Worm (Caenorhabditis elegans) whole organism, L3 larva: ENCODE data around the gene ZC132.11.
"Not testable (repeated sequence)": the region's sequence is repeated elsewhere in the genome, so short reads cannot be mapped to it uniquely, and the experiment has no call there.

Source experiments
- R02D3.7 ChIP-seq: fragments of 150-350 bp; optimal IDR thresholded peaks from 2 replicates; lab custom pipeline; 2014; ENCODE audit warnings: missing biosample characterization, missing genetic modification characterization
- aly-2 ChIP-seq: fragments of 150-350 bp; optimal IDR thresholded peaks from 2 replicates; lab custom pipeline; 2014; ENCODE audit warnings: missing biosample characterization, missing genetic modification characterization
- ama-1 ChIP-seq: fragments of 150-350 bp; optimal IDR thresholded peaks from 2 replicates; lab custom pipeline; 2018
- ceh-28 ChIP-seq: fragments of 150-350 bp; optimal IDR thresholded peaks from 2 replicates; lab custom pipeline; 2014; ENCODE audit warnings: missing biosample characterization, missing genetic modification reagents, missing genetic modification characterization
- egl-5 ChIP-seq: fragments of 150-350 bp; optimal IDR thresholded peaks from 2 replicates; lab custom pipeline; 2017; ENCODE audit warnings: missing biosample characterization, missing genetic modification reagents, missing genetic modification characterization, inconsistent platforms
- elt-1 ChIP-seq: fragments of 150-350 bp; optimal IDR thresholded peaks from 2 replicates; lab custom pipeline; 2014; ENCODE audit warnings: missing biosample characterization, missing genetic modification characterization
- elt-2 ChIP-seq: sonication (generic microtip); optimal IDR thresholded peaks from 2 replicates; lab custom pipeline; 2016; ENCODE audit warnings: missing genetic modification reagents, mild to moderate bottlenecking, missing genetic modification characterization, missing compliant biosample characterization
- elt-3 ChIP-seq, 3 experiments: fragments of 150-350 bp in 1 of 3; sonication (generic microtip) in 2 of 3; optimal IDR thresholded peaks; 2 replicates in 2 of 3; 4 replicates in 1 of 3; lab custom pipeline; 2014 to 2017; ENCODE audit warnings: missing biosample characterization in 3 of 3, missing genetic modification characterization in 3 of 3
- fkh-10 ChIP-seq: sonication (generic microtip); optimal IDR thresholded peaks from 2 replicates; lab custom pipeline; 2017; ENCODE audit warnings: missing biosample characterization, missing genetic modification reagents, missing genetic modification characterization
- fos-1 ChIP-seq: fragments of 150-350 bp; optimal IDR thresholded peaks from 2 replicates; lab custom pipeline; 2014; ENCODE audit warnings: missing biosample characterization, missing genetic modification characterization
- hmg-11 ChIP-seq: sonication (generic microtip); optimal IDR thresholded peaks from 2 replicates; lab custom pipeline; 2016; ENCODE audit warnings: missing genetic modification characterization, missing compliant biosample characterization
- jun-1 ChIP-seq: fragments of 150-350 bp; optimal IDR thresholded peaks from 2 replicates; lab custom pipeline; 2014; ENCODE audit warnings: missing biosample characterization, missing genetic modification reagents, missing genetic modification characterization
- lin-15B ChIP-seq: fragments of 150-350 bp; optimal IDR thresholded peaks from 2 replicates; lab custom pipeline; 2014; ENCODE audit warnings: missing biosample characterization, missing genetic modification characterization
- lin-39 ChIP-seq: fragments of 150-350 bp; optimal IDR thresholded peaks from 2 replicates; lab custom pipeline; 2018; ENCODE audit warnings: missing biosample characterization, missing genetic modification reagents, missing genetic modification characterization
- lsy-12 ChIP-seq: sonication (generic microtip); optimal IDR thresholded peaks from 2 replicates; lab custom pipeline; 2016; ENCODE audit warnings: mild to moderate bottlenecking, missing genetic modification characterization, missing compliant biosample characterization
- mml-1 ChIP-seq: fragments of 150-350 bp; sonication (generic microtip); optimal IDR thresholded peaks from 3 replicates; lab custom pipeline; 2014; ENCODE audit warnings: missing biosample characterization, missing genetic modification characterization
- nhr-12 ChIP-seq: fragments of 150-350 bp; optimal IDR thresholded peaks from 2 replicates; lab custom pipeline; 2014; ENCODE audit warnings: missing biosample characterization, missing genetic modification characterization
- nhr-23 ChIP-seq: fragments of 150-350 bp; optimal IDR thresholded peaks from 2 replicates; lab custom pipeline; 2014; ENCODE audit warnings: missing biosample characterization, missing genetic modification reagents, missing genetic modification characterization
- nhr-237 ChIP-seq: fragments of 150-350 bp; optimal IDR thresholded peaks from 2 replicates; lab custom pipeline; 2014; ENCODE audit warnings: missing biosample characterization, missing genetic modification characterization
- nhr-25 ChIP-seq: sonication (generic microtip); optimal IDR thresholded peaks from 2 replicates; lab custom pipeline; 2017; ENCODE audit warnings: missing biosample characterization, missing genetic modification characterization
- nhr-28 ChIP-seq: fragments of 150-350 bp; optimal IDR thresholded peaks from 2 replicates; lab custom pipeline; 2014; ENCODE audit warnings: missing biosample characterization, missing genetic modification characterization
- nhr-76 ChIP-seq: fragments of 150-350 bp; sonication (generic microtip); optimal IDR thresholded peaks from 5 replicates; lab custom pipeline; 2014; ENCODE audit warnings: missing biosample characterization, missing genetic modification characterization
- nhr-77 ChIP-seq: fragments of 150-350 bp; optimal IDR thresholded peaks from 2 replicates; lab custom pipeline; 2014; ENCODE audit warnings: missing biosample characterization, missing genetic modification characterization
- pha-4 ChIP-seq: fragments of 150-350 bp; optimal IDR thresholded peaks from 2 replicates; lab custom pipeline; 2014; ENCODE audit warnings: missing biosample characterization, missing genetic modification reagents, missing genetic modification characterization
- skn-1 ChIP-seq: fragments of 150-350 bp; optimal IDR thresholded peaks from 2 replicates; lab custom pipeline; 2014; ENCODE audit warnings: missing biosample characterization, missing genetic modification characterization
- unc-39 ChIP-seq: sonication (generic microtip); optimal IDR thresholded peaks from 4 replicates; lab custom pipeline; 2017; ENCODE audit warnings: missing biosample characterization, missing genetic modification characterization
- zag-1 ChIP-seq: fragments of 150-350 bp; optimal IDR thresholded peaks from 2 replicates; lab custom pipeline; 2014; ENCODE audit warnings: missing biosample characterization, missing genetic modification characterization

ZC132.11 gene

DNA sequence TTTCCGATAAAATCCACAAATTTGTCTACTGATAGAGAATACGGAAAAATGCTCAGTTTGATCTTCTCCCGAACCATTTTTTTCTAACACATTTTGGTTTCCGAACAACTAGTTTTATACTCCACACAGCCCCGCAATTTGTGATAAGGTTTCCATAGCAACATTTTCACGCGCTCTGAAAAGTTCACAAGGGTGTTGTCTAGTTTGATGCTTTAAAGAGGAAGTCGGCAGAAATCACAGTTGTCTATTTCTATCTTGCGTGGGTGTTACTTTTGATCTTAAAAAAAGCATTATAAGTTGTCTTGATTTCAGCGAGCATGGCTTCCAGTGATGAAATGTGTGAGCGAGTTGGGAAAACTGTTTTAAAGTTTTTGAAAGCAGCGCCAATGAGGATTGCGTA is 1.3 kb upstream of the ZC132.11 start, which contains the start of gene ZC132.3:
Gene ZC132.3, minus strand, starts transcription at position 101 of the 400 bp plus-strand sequence.
- TF ChIP-seq nhr-237 (no peak), nhr-28 (tag; lab: Kevin White, UChicago) (no peak), unc-39 (no peak), elt-1 (tag; lab: Kevin White, UChicago) (no peak), hmg-11 (tag; lab: Kevin White, UChicago) (no peak), nhr-23 (tag; lab: Kevin White, UChicago) (no peak)
- TF ChIP-seq, all 47 proteins: peak for 0

DNA sequence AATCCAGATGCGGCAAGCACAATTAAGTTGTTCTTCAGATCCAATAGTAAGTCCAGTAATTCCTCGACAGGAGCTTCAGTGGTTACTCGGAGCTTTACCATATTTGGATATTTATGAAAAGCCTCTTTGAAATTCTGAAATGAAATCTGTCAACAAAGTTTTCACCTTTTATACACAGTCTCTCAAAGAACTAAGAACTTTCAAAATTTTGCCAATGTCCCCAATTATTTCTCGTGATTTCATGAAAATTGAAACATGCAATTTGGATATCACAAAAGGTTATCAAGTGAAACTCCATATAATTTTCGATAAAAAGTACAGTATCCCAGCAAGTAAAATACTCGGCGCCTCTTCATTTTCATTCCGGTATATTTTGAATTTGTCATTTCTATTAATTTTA is 2.6 kb downstream of the ZC132.11 start, which contains the start of gene F47D2.11:
Gene F47D2.11, minus strand, starts transcription at position 101 of the 400 bp plus-strand sequence.
- TF ChIP-seq fkh-10: no peak
- TF ChIP-seq pha-4 (tag; lab: Kevin White, UChicago): no peak
- no peak for TF ChIP-seq unc-39
- no peak for TF ChIP-seq R02D3.7 (tag; lab: Kevin White, UChicago)
- TF ChIP-seq jun-1: no peak
- no peak for TF ChIP-seq nhr-77 (tag; lab: Kevin White, UChicago)
- no peak for TF ChIP-seq lin-39 (tag; lab: Kevin White, UChicago)
- TF ChIP-seq ceh-28 (tag; lab: Kevin White, UChicago): no peak
- no peak for TF ChIP-seq egl-5 (tag; lab: Kevin White, UChicago)

DNA sequence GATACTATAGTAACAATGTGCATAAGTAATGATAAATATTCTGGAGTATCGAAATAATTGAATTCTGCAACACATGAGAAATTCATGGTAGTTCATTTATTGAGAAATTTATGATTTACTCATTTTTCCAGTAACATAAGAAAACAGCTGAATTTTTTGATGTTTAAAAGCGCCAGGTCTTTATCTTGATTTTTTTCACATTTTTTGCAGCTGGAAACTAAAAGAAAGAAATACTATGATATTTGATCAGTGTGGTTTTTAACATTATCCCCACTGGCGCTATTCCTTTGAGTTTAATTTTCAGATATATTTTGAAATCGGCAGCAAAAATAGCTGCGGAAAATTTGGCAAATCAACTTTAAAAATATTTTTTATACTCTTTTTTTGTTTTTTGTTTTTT is 5.1 kb downstream of the ZC132.11 start, which contains the start of gene srh-194:
Gene srh-194, minus strand, starts transcription at position 101 of the 400 bp plus-strand sequence.
- not testable (repeated sequence) for TF ChIP-seq elt-2 (tag; lab: Kevin White, UChicago); zag-1 (tag; lab: Kevin White, UChicago); ama-1 (lab: Kevin White, UChicago)

DNA sequence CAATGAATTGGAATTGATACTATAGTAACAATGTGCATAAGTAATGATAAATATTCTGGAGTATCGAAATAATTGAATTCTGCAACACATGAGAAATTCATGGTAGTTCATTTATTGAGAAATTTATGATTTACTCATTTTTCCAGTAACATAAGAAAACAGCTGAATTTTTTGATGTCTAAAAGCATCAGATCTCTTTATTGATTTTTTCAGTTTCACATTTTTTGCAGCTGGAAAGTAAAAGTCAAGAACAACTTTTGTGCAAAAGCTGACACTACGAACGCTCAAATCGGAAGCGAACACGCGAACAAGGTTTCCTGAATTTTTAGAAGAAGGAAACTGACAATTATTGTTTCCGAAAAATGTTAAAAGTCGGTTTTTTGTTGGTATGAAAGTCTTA is 8.4 kb downstream of the ZC132.11 start, which contains the start of gene srh-193:
Gene srh-193, minus strand, starts transcription at position 101 of the 400 bp plus-strand sequence.
- TF ChIP-seq fkh-10; nhr-28 (tag; lab: Kevin White, UChicago); elt-3 (tag; optimal IDR thresholded peaks at IDR 0.05; lab: Kevin White, UChicago): not testable (repeated sequence)

DNA sequence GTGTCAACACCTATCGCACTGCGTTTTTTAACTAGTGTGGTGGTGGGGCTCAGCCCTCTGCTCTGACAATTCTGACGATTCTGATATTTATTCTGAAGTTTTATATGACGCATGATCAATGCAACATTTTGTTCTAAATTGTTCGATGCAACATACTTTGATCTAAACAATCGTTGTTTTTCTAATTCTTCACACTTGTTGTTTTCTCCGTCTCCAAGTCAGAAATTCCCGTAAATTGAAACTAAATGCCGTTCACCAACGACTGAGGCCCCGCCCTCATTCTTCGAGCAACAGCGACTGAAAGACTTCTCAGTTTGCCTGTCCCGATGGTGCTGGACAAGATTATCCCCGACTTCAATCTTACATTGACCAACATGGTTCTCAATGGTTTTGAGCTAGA is 13.7 kb downstream of the ZC132.11 start, which contains the start of gene srt-19:
Gene srt-19, plus strand, starts transcription at position 301 of the 400 bp plus-strand sequence.
- not testable (repeated sequence) for TF ChIP-seq nhr-12; elt-1 (tag; lab: Kevin White, UChicago); ceh-28 (tag; lab: Kevin White, UChicago)

DNA sequence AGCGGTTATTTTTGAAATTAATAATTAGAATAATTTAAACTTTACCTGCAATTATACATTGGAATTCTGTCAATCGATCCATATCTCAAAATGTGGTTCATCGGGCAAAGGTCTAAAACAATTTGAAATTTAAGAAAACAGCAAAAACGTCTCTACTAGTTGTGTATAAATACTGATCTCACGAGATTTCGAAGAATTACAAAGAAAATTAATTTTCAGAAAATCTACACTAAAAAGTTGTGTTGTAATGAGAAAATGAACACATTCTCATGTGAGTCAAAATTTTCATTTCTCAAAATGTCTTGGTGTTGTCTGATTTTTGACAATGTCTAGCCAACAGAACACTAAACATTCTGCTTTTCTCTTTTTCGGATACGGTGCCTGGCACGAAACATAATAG is 16.8 kb downstream of the ZC132.11 start, which contains the start of gene srt-37:
Gene srt-37, minus strand, starts transcription at position 101 of the 400 bp plus-strand sequence.
- TF ChIP-seq R02D3.7 (tag; lab: Kevin White, UChicago); jun-1; nhr-76 (tag; lab: Kevin White, UChicago): not testable (repeated sequence)

DNA sequence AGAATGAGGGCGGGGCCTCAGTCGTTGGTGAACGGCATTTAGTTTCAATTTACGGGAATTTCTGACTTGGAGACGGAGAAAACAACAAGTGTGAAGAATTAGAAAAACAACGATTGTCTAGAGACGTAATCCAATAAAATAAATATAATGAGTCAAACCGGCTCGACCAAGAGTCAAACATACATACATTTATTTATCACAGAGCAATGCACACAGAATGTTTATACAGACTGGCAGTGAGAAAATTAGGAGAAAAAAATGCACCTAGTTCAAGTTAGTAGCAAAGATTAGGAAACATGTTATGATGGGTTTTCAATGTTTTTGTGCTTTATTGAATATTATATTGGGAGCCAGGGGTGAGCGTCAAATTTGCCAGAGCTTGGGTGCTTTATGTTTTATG is 19.7 kb downstream of the ZC132.11 start, which contains the start of gene srt-20:
Gene srt-20, minus strand, starts transcription at position 101 of the 400 bp plus-strand sequence.
- TF ChIP-seq lin-39 (tag; lab: Kevin White, UChicago); jun-1; mml-1: not testable (repeated sequence)
- TF ChIP-seq, all 47 proteins: peak for 0; not testable (repeated sequence) for 47

DNA sequence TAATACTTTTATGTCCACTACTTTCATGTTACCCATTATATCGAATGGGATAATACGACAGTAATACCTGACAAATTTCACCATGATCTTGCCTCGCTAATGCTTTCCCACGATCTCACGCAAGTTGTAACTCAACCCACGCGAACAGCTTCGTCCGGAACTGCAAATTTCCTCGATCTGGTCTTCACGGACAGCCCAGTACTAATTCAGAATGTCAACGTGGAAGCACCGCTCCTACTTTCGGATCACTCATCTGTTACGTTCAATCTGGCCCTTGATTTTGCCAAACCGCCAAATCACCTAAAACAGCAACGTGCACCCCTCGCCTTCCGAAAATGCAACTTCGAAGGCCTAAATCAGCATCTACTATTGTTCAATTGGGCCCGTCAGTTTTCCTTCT is 25.1 kb downstream of the ZC132.11 start:
- TF ChIP-seq skn-1 (tag; lab: Kevin White, UChicago) (no peak), lin-15B (tag; lab: Kevin White, UChicago) (no peak), nhr-25 (no peak), fos-1 (no peak), elt-2 (tag; lab: Kevin White, UChicago) (no peak), lsy-12 (no peak), egl-5 (tag; lab: Kevin White, UChicago) (no peak), aly-2 (no peak)
